Worm (Caenorhabditis elegans): Measurements from ENCODE around the gene acbp-5.

DNA sequence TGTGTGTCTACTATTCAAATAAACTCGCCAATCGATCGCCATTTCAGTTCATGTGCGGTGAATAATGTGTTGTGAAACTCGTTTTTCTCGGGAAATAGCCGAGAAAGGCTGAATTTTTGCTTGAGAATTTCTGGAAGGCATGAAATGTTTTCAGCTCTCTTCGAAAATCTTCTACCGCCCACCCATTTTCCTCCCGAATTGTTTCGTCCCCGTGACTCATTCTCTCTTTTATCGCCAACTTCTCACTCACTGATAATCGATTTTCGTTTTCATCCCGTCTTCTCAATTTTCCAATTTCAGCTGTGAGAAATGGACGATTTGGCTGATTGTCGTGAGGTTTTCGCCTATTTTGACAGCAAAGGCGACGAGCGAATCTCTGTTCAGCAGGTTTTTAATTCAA, 18.5 kb downstream of the acbp-5 start, which contains the start of gene mlc-5:
- TF ChIP-seq snpc-4 (tag; optimal IDR thresholded peaks at IDR 0.05) (no peak), zag-1 (tag; optimal IDR thresholded peaks at IDR 0.05) (no peak), nhr-77 (tag; optimal IDR thresholded peaks at IDR 0.05) (no peak), dpl-1 (GFP tag; optimal IDR thresholded peaks at IDR 0.05) (no peak), unc-30 (tag; optimal IDR thresholded peaks at IDR 0.05) (no peak), skn-1 (tag; optimal IDR thresholded peaks at IDR 0.05) (no peak)

All from whole organism, L1 larva.